Fruit fly (Drosophila melanogaster) whole organism, embryonic: ENCODE results near the gene kkv.
A peak's percentile ranks its signal among the peaks of the same experiment; 100 is the strongest.

Experiments used
- Abd-B ChIP-seq: fragments of 200-800 bp; sonication (Bioruptor generic); optimal IDR thresholded peaks from 2 replicates; lab custom pipeline; 2018; ENCODE audit warnings: missing biosample characterization, mild to moderate bottlenecking, missing genetic modification characterization, moderate library complexity
- Atf3 ChIP-seq: fragments of 200-800 bp; sonication (Bioruptor generic); optimal IDR thresholded peaks from 3 replicates; lab custom pipeline; 2016; ENCODE audit warnings: missing biosample characterization, missing genetic modification characterization
- Atf6 ChIP-seq: fragments of 200-800 bp; sonication (Bioruptor generic); IDR thresholded peaks from 2 replicates; pipeline ENCODE4 v1.3.6; 2022; ENCODE audit warnings: missing biosample characterization, missing genetic modification characterization
- Bdp1 ChIP-seq: fragments of 200-800 bp; sonication (Bioruptor generic); optimal IDR thresholded peaks from 3 replicates; lab custom pipeline; 2016; ENCODE audit warnings: missing biosample characterization, missing genetic modification characterization
- CG11398 ChIP-seq: fragments of 200-800 bp; sonication (Bioruptor generic); optimal IDR thresholded peaks from 2 replicates; lab custom pipeline; 2016; ENCODE audit warnings: missing biosample characterization, missing genetic modification characterization
- CG11560 ChIP-seq: fragments of 200-800 bp; sonication (Bioruptor generic); IDR thresholded peaks from 3 replicates; pipeline ENCODE4 v1.3.6; 2022; ENCODE audit warnings: missing biosample characterization, missing genetic modification characterization
- CG1233 ChIP-seq: fragments of 200-800 bp; sonication (Bioruptor generic); optimal IDR thresholded peaks from 4 replicates; lab custom pipeline; 2018; ENCODE audit warnings: missing biosample characterization, mild to moderate bottlenecking, missing genetic modification characterization
- CG13123 ChIP-seq: fragments of 200-800 bp; sonication (Bioruptor generic); optimal IDR thresholded peaks from 2 replicates; lab custom pipeline; 2016; ENCODE audit warnings: missing biosample characterization, missing genetic modification characterization
- CG14965 ChIP-seq: fragments of 200-800 bp; sonication (Bioruptor generic); optimal IDR thresholded peaks from 2 replicates; lab custom pipeline; 2016; ENCODE audit warnings: missing biosample characterization, missing genetic modification characterization, borderline replicate concordance
- CG2712 ChIP-seq: fragments of 200-800 bp; optimal IDR thresholded peaks from 3 replicates; lab custom pipeline; 2019; ENCODE audit warnings: missing biosample characterization, mild to moderate bottlenecking, missing genetic modification characterization, moderate library complexity
- CG42726 ChIP-seq: fragments of 200-800 bp; sonication (Bioruptor generic); IDR thresholded peaks from 2 replicates; pipeline ENCODE4 v1.3.6; 2022; ENCODE audit warnings: missing biosample characterization, missing genetic modification characterization; ENCODE audit not compliant: partially characterized antibody
- CG4404 ChIP-seq: fragments of 200-800 bp; sonication (Bioruptor generic); IDR thresholded peaks from 2 replicates; pipeline ENCODE4 v1.3.6; 2022; ENCODE audit warnings: missing biosample characterization, missing genetic modification characterization
- CG6254 ChIP-seq: fragments of 200-800 bp; sonication (Bioruptor generic); optimal IDR thresholded peaks from 3 replicates; lab custom pipeline; 2017; ENCODE audit warnings: mild to moderate bottlenecking, missing biosample characterization, missing genetic modification reagents, missing genetic modification characterization
- CG6683 ChIP-seq: fragments of 200-800 bp; sonication (Bioruptor generic); optimal IDR thresholded peaks from 2 replicates; lab custom pipeline; 2017; ENCODE audit warnings: missing biosample characterization, mild to moderate bottlenecking, missing genetic modification characterization, missing genetic modification reagents
- CG6765 ChIP-seq: fragments of 200-800 bp; sonication (Bioruptor generic); optimal IDR thresholded peaks from 3 replicates; lab custom pipeline; 2017; ENCODE audit warnings: missing biosample characterization, mild to moderate bottlenecking, missing genetic modification characterization
- CG7271 ChIP-seq: fragments of 200-800 bp; sonication (Bioruptor generic); optimal IDR thresholded peaks from 2 replicates; lab custom pipeline; 2018; ENCODE audit warnings: missing biosample characterization, mild to moderate bottlenecking, missing genetic modification characterization, moderate library complexity
- CG9817 ChIP-seq: fragments of 200-800 bp; sonication (Bioruptor generic); optimal IDR thresholded peaks from 2 replicates; lab custom pipeline; 2018; ENCODE audit warnings: missing biosample characterization, mild to moderate bottlenecking, missing genetic modification characterization, moderate library complexity
- CG9876 ChIP-seq: fragments of 200-800 bp; sonication (Bioruptor generic); optimal IDR thresholded peaks from 2 replicates; lab custom pipeline; 2016; ENCODE audit warnings: missing biosample characterization, missing genetic modification characterization
- D19A ChIP-seq: fragments of 200-800 bp; optimal IDR thresholded peaks from 3 replicates; lab custom pipeline; 2019; ENCODE audit warnings: missing biosample characterization, mild to moderate bottlenecking, missing genetic modification characterization, moderate library complexity
- D19B ChIP-seq: fragments of 200-800 bp; sonication (Bioruptor generic); optimal IDR thresholded peaks from 2 replicates; lab custom pipeline; 2017; ENCODE audit warnings: missing biosample characterization, mild to moderate bottlenecking, missing genetic modification characterization
- Dbx ChIP-seq: fragments of 200-800 bp; sonication (Bioruptor generic); IDR thresholded peaks from 3 replicates; pipeline ENCODE4 v1.3.6; 2022; ENCODE audit warnings: missing biosample characterization, missing genetic modification characterization
- Dip2 ChIP-seq: fragments of 200-800 bp; sonication (Bioruptor generic); IDR thresholded peaks from 2 replicates; pipeline ENCODE4 v1.3.6; 2022; ENCODE audit warnings: missing biosample characterization, missing genetic modification characterization
- Hsf ChIP-seq: fragments of 200-800 bp; sonication (Bioruptor generic); optimal IDR thresholded peaks from 3 replicates; lab custom pipeline; 2016; ENCODE audit warnings: missing biosample characterization, missing genetic modification characterization
- Meics ChIP-seq: fragments of 200-800 bp; sonication (Bioruptor generic); optimal IDR thresholded peaks from 2 replicates; lab custom pipeline; 2017; ENCODE audit warnings: missing biosample characterization, mild to moderate bottlenecking, missing genetic modification characterization
- Opbp ChIP-seq: fragments of 200-800 bp; sonication (Bioruptor generic); IDR thresholded peaks from 3 replicates; pipeline ENCODE4 v1.3.6; 2022; ENCODE audit warnings: missing biosample characterization, missing genetic modification characterization; ENCODE audit not compliant: partially characterized antibody
- PHDP ChIP-seq: fragments of 200-800 bp; sonication (Bioruptor generic); optimal IDR thresholded peaks from 3 replicates; lab custom pipeline; 2018; ENCODE audit warnings: missing biosample characterization, mild to moderate bottlenecking, missing genetic modification characterization, moderate library complexity
- Taf1 ChIP-seq: fragments of 200-800 bp; sonication (Bioruptor generic); IDR thresholded peaks from 2 replicates; pipeline ENCODE4 v1.3.6; 2022; ENCODE audit warnings: missing biosample characterization, missing genetic modification characterization
- amos ChIP-seq: fragments of 200-800 bp; sonication (Bioruptor generic); IDR thresholded peaks from 2 replicates; pipeline ENCODE4 v1.3.6; 2022; ENCODE audit warnings: missing biosample characterization, missing genetic modification characterization; ENCODE audit not compliant: partially characterized antibody
- az2 ChIP-seq: fragments of 200-800 bp; sonication (Bioruptor generic); optimal IDR thresholded peaks from 3 replicates; lab custom pipeline; 2016; ENCODE audit warnings: missing biosample characterization, missing genetic modification characterization
- bbx ChIP-seq: fragments of 200-800 bp; sonication (Bioruptor generic); IDR thresholded peaks from 2 replicates; pipeline ENCODE4 v1.3.6; 2022; ENCODE audit warnings: missing biosample characterization, missing genetic modification characterization; ENCODE audit not compliant: partially characterized antibody
- cg ChIP-seq: fragments of 200-800 bp; sonication (Bioruptor generic); optimal IDR thresholded peaks from 3 replicates; lab custom pipeline; 2019; ENCODE audit warnings: missing biosample characterization, mild to moderate bottlenecking, missing genetic modification characterization, moderate library complexity
- cwo ChIP-seq: fragments of 200-800 bp; sonication (Bioruptor generic); optimal IDR thresholded peaks from 3 replicates; lab custom pipeline; 2017; ENCODE audit warnings: missing biosample characterization, missing genetic modification characterization, mild to moderate bottlenecking, moderate library complexity, missing genetic modification reagents
- en ChIP-seq: fragments of 200-800 bp; sonication (Bioruptor generic); optimal IDR thresholded peaks from 2 replicates; lab custom pipeline; 2016; ENCODE audit warnings: missing biosample characterization, missing genetic modification characterization
- ewg ChIP-seq: fragments of 200-800 bp; sonication (Bioruptor generic); optimal IDR thresholded peaks from 3 replicates; lab custom pipeline; 2017; ENCODE audit warnings: mild to moderate bottlenecking, missing biosample characterization, missing genetic modification reagents, missing genetic modification characterization
- h ChIP-seq: fragments of >200 bp; optimal IDR thresholded peaks from 2 replicates; lab custom pipeline; 2017
- hbn ChIP-seq: fragments of 200-800 bp; sonication (Bioruptor generic); IDR thresholded peaks from 2 replicates; pipeline ENCODE4 v1.3.6; 2022; ENCODE audit warnings: missing biosample characterization, missing genetic modification characterization; ENCODE audit not compliant: partially characterized antibody
- hkb ChIP-seq, 2 experiments: fragments of 200-800 bp in 1 of 2; fragments of >200 bp in 1 of 2; sonication (Bioruptor generic) in 1 of 2; IDR thresholded peaks in 1 of 2; optimal IDR thresholded peaks in 1 of 2; 2 replicates each; pipeline versions ENCODE4 v1.3.6 to Lab custom; 2017 to 2022; ENCODE audit warnings: missing biosample characterization in 1 of 2, missing genetic modification characterization in 1 of 2
- jing ChIP-seq: fragments of 200-800 bp; sonication (Bioruptor generic); optimal IDR thresholded peaks from 2 replicates; lab custom pipeline; 2018; ENCODE audit warnings: missing biosample characterization, mild to moderate bottlenecking, missing genetic modification characterization
- lmd ChIP-seq: fragments of 200-800 bp; sonication (Bioruptor generic); IDR thresholded peaks from 2 replicates; pipeline ENCODE4 v1.3.6; 2022; ENCODE audit warnings: missing biosample characterization, missing genetic modification characterization
- lola ChIP-seq, 3 experiments: fragments of >200 bp in 2 of 3; fragments of 200-800 bp in 1 of 3; sonication (Bioruptor generic) in 1 of 3; optimal IDR thresholded peaks; 2 replicates each; lab custom pipeline; 2017 to 2019; ENCODE audit warnings: missing biosample characterization in 3 of 3, missing genetic modification characterization in 3 of 3, mild to moderate bottlenecking in 1 of 3, moderate library complexity in 1 of 3
- lov ChIP-seq, 2 experiments: fragments of 200-800 bp in 1 of 2; fragments of >200 bp in 1 of 2; sonication (Bioruptor generic) in 1 of 2; IDR thresholded peaks in 1 of 2; optimal IDR thresholded peaks in 1 of 2; 2 replicates in 1 of 2; 3 replicates in 1 of 2; pipeline versions ENCODE4 v1.3.6 to Lab custom; 2017 to 2022; ENCODE audit warnings: missing biosample characterization in 1 of 2, missing genetic modification characterization in 1 of 2
- nerfin-2 ChIP-seq: fragments of 200-800 bp; sonication (Bioruptor generic); IDR thresholded peaks from 2 replicates; pipeline ENCODE4 v1.3.6; 2022; ENCODE audit warnings: missing biosample characterization, missing genetic modification characterization; ENCODE audit not compliant: partially characterized antibody
- nmo ChIP-seq: fragments of 200-800 bp; sonication (Bioruptor generic); optimal IDR thresholded peaks from 2 replicates; lab custom pipeline; 2018; ENCODE audit warnings: missing biosample characterization, mild to moderate bottlenecking, missing genetic modification characterization, moderate library complexity
- nom ChIP-seq: fragments of 200-800 bp; sonication (Bioruptor generic); optimal IDR thresholded peaks from 2 replicates; lab custom pipeline; 2017; ENCODE audit warnings: missing biosample characterization, missing genetic modification characterization, mild to moderate bottlenecking, moderate library complexity, missing genetic modification reagents
- odd ChIP-seq: fragments of 200-800 bp; sonication (Bioruptor generic); optimal IDR thresholded peaks from 2 replicates; lab custom pipeline; 2017; ENCODE audit warnings: missing biosample characterization, mild to moderate bottlenecking, missing genetic modification characterization
- pum ChIP-seq: fragments of 200-800 bp; sonication (Bioruptor generic); optimal IDR thresholded peaks from 2 replicates; lab custom pipeline; 2016; ENCODE audit warnings: missing biosample characterization, missing genetic modification characterization
- scrt ChIP-seq: fragments of 200-800 bp; sonication (Bioruptor generic); optimal IDR thresholded peaks from 2 replicates; lab custom pipeline; 2018; ENCODE audit warnings: missing biosample characterization, mild to moderate bottlenecking, missing genetic modification characterization, moderate library complexity
- seq ChIP-seq: fragments of 200-800 bp; sonication (Bioruptor generic); IDR thresholded peaks from 2 replicates; pipeline ENCODE4 v1.3.6; 2022; ENCODE audit warnings: missing biosample characterization, missing genetic modification characterization
- sug ChIP-seq: fragments of 200-800 bp; optimal IDR thresholded peaks from 2 replicates; lab custom pipeline; 2019; ENCODE audit warnings: missing biosample characterization, mild to moderate bottlenecking, missing genetic modification characterization, moderate library complexity

kkv gene

DNA sequence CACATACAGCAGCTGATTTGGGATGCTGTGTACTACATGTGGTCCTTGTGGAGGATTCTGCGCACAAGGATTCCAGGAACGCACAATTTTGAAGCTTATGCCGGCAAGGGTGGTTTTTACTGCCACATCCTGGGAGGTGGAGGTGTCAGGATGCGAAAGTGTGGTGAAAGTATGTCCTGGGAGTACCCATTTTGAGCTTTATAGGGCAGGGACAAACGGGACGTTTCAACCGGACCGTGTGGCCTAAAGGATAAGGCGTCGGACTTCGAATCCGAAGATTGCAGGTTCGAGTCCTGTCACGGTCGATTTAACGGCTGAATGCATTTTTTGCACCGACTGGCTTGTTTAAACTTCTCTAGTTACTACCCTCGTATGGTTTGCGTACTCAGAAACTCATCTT lies 4.7 kb downstream of the kkv start (continued):
- TF ChIP-seq ewg (GFP tag; lab: Kevin White, UChicago) (peak; percentile 81), D19A (tag; lab: Kevin White, UChicago) (no peak), cg (GFP tag; lab: Kevin White, UChicago) (no peak), lola (GFP tag; optimal IDR thresholded peaks at IDR 0.05; lab: Kevin White, UChicago) (no peak), PHDP (tag; lab: Kevin White, UChicago) (no peak), nom (GFP tag; lab: Kevin White, UChicago) (no peak), h (lab: Kevin White, UChicago) (no peak), lmd (GFP tag; lab: Robert Waterston, UW) (no peak), nmo (GFP tag; lab: Kevin White, UChicago) (no peak), Bdp1 (GFP tag; lab: Kevin White, UChicago) (peak; percentile 93), CG4404 (GFP tag; lab: Robert Waterston, UW) (no peak), Opbp (GFP tag; lab: Robert Waterston, UW) (0 out of 3 replicates have a peak, but pooled peaks have one; percentile 42), lov (optimal IDR thresholded peaks at IDR 0.05; lab: Kevin White, UChicago) (no peak), lov (GFP tag; IDR thresholded peaks at IDR 0.05; lab: Robert Waterston, UW) (no peak), Atf3 (GFP tag; lab: Kevin White, UChicago) (no peak), en (GFP tag; lab: Kevin White, UChicago) (no peak), Abd-B (GFP tag; lab: Kevin White, UChicago) (no peak), sug (tag; lab: Kevin White, UChicago) (no peak), CG9876 (GFP tag; lab: Kevin White, UChicago) (no peak), odd (GFP tag; lab: Kevin White, UChicago) (no peak), Hsf (GFP tag; lab: Kevin White, UChicago) (no peak), CG9817 (tag; lab: Kevin White, UChicago) (no peak), cwo (GFP tag; lab: Kevin White, UChicago) (no peak), seq (GFP tag; lab: Robert Waterston, UW) (peak; percentile 36; the same call in 1 of the 2 replicates), CG6254 (no peak), hbn (GFP tag; lab: Robert Waterston, UW) (no peak), D19B (GFP tag; lab: Kevin White, UChicago) (no peak), CG42726 (GFP tag; lab: Robert Waterston, UW) (0 out of 2 replicates have a peak, but pooled peaks have one; percentile 9), jing (GFP tag; lab: Kevin White, UChicago) (no peak), CG2712 (tag; lab: Kevin White, UChicago) (no peak), pum (GFP tag; lab: Kevin White, UChicago) (no peak), CG7271 (tag; lab: Kevin White, UChicago) (no peak), Atf6 (GFP tag; lab: Robert Waterston, UW) (no peak), scrt (GFP tag; lab: Kevin White, UChicago) (no peak), Dbx (GFP tag; lab: Robert Waterston, UW) (no peak), amos (GFP tag; lab: Robert Waterston, UW) (peak; percentile 31; the same call in 1 of the 2 replicates), nerfin-2 (GFP tag; lab: Robert Waterston, UW) (0 out of 2 replicates have a peak, but pooled peaks have one; percentile 21), bbx (GFP tag; lab: Robert Waterston, UW) (no peak), CG1233 (GFP tag; lab: Kevin White, UChicago) (no peak), hkb (optimal IDR thresholded peaks at IDR 0.05; lab: Kevin White, UChicago) (no peak), hkb (GFP tag; IDR thresholded peaks at IDR 0.05; lab: Robert Waterston, UW) (no peak), CG6683 (no peak), CG13123 (no peak), Dip2 (GFP tag; lab: Robert Waterston, UW) (no peak), Taf1 (GFP tag; lab: Robert Waterston, UW) (no peak), CG11398 (GFP tag; lab: Kevin White, UChicago) (no peak), Meics (GFP tag; lab: Kevin White, UChicago) (no peak), CG6765 (GFP tag; lab: Kevin White, UChicago) (no peak), CG14965 (GFP tag; lab: Kevin White, UChicago) (no peak), az2 (GFP tag; lab: Kevin White, UChicago) (no peak), CG11560 (tag; lab: Robert Waterston, UW) (no peak)
